Fruit fly (Drosophila melanogaster) whole organism, embryonic: ENCODE data around the gene Sf3b2.

ENCODE experiments used
- Asciz ChIP-seq: fragments of 200-800 bp; sonication (Bioruptor generic); optimal IDR thresholded peaks from 2 replicates; lab custom pipeline; 2017; ENCODE audit warnings: missing biosample characterization, mild to moderate bottlenecking, missing genetic modification characterization, missing genetic modification reagents
- B-H1 ChIP-seq: fragments of 200-800 bp; sonication (Bioruptor generic); IDR thresholded peaks from 3 replicates; pipeline ENCODE4 v1.3.6; 2022; ENCODE audit warnings: missing biosample characterization, missing genetic modification characterization
- B-H2 ChIP-seq: fragments of 200-800 bp; sonication (Bioruptor generic); optimal IDR thresholded peaks from 2 replicates; lab custom pipeline; 2018; ENCODE audit warnings: missing biosample characterization, mild to moderate bottlenecking, missing genetic modification characterization
- CG10267 ChIP-seq: fragments of 200-800 bp; sonication (Bioruptor generic); optimal IDR thresholded peaks from 2 replicates; lab custom pipeline; 2018; ENCODE audit warnings: missing biosample characterization, mild to moderate bottlenecking, missing genetic modification characterization, moderate library complexity
- CG11695 ChIP-seq: fragments of 200-800 bp; sonication (Bioruptor generic); IDR thresholded peaks from 3 replicates; pipeline ENCODE4 v1.3.6; 2022; ENCODE audit warnings: missing biosample characterization, missing genetic modification characterization
- CG11723 ChIP-seq: fragments of 200-800 bp; sonication (Bioruptor generic); optimal IDR thresholded peaks from 2 replicates; lab custom pipeline; 2017; ENCODE audit warnings: missing biosample characterization, mild to moderate bottlenecking, missing genetic modification characterization
- CG14860 ChIP-seq: fragments of 200-800 bp; sonication (Bioruptor generic); IDR thresholded peaks from 3 replicates; pipeline ENCODE4 v1.3.6; 2022; ENCODE audit warnings: missing biosample characterization, missing genetic modification characterization; ENCODE audit not compliant: partially characterized antibody
- CG16863 ChIP-seq: fragments of 200-800 bp; sonication (Bioruptor generic); optimal IDR thresholded peaks from 3 replicates; lab custom pipeline; 2016; ENCODE audit warnings: missing biosample characterization, missing genetic modification characterization
- CG2875 ChIP-seq: fragments of 200-800 bp; sonication (Bioruptor generic); optimal IDR thresholded peaks from 2 replicates; lab custom pipeline; 2017; ENCODE audit warnings: missing biosample characterization, mild to moderate bottlenecking, missing genetic modification characterization, missing genetic modification reagents
- CG43689 ChIP-seq: fragments of 200-800 bp; sonication (Bioruptor generic); IDR thresholded peaks from 2 replicates; pipeline ENCODE4 v1.3.6; 2022; ENCODE audit warnings: missing biosample characterization, missing genetic modification characterization
- CG4617 ChIP-seq: fragments of 200-800 bp; sonication (Bioruptor generic); optimal IDR thresholded peaks from 3 replicates; lab custom pipeline; 2016; ENCODE audit warnings: missing biosample characterization, missing genetic modification characterization, borderline replicate concordance
- CG6254 ChIP-seq: fragments of 200-800 bp; sonication (Bioruptor generic); optimal IDR thresholded peaks from 3 replicates; lab custom pipeline; 2017; ENCODE audit warnings: mild to moderate bottlenecking, missing biosample characterization, missing genetic modification reagents, missing genetic modification characterization
- CG6765 ChIP-seq: fragments of 200-800 bp; sonication (Bioruptor generic); optimal IDR thresholded peaks from 3 replicates; lab custom pipeline; 2017; ENCODE audit warnings: missing biosample characterization, mild to moderate bottlenecking, missing genetic modification characterization
- Camta ChIP-seq: fragments of 200-800 bp; sonication (Bioruptor generic); optimal IDR thresholded peaks from 2 replicates; lab custom pipeline; 2016; ENCODE audit warnings: missing biosample characterization, missing genetic modification characterization
- Chrac-16 ChIP-seq: fragments of 200-800 bp; sonication (Bioruptor generic); optimal IDR thresholded peaks from 3 replicates; lab custom pipeline; 2016; ENCODE audit warnings: missing biosample characterization, missing genetic modification characterization
- Dad ChIP-seq: fragments of 200-800 bp; sonication (Bioruptor generic); optimal IDR thresholded peaks from 3 replicates; lab custom pipeline; 2016; ENCODE audit warnings: missing biosample characterization, missing genetic modification characterization
- E2f1 ChIP-seq: fragments of 200-800 bp; sonication (Bioruptor generic); IDR thresholded peaks from 2 replicates; pipeline ENCODE4 v1.3.6; 2022; ENCODE audit warnings: missing biosample characterization, missing genetic modification characterization
- Elba2 ChIP-seq: fragments of 200-800 bp; sonication (Bioruptor generic); optimal IDR thresholded peaks from 3 replicates; lab custom pipeline; 2016; ENCODE audit warnings: missing biosample characterization, missing genetic modification characterization
- Fer3 ChIP-seq: fragments of 200-800 bp; sonication (Bioruptor generic); optimal IDR thresholded peaks from 2 replicates; lab custom pipeline; 2018; ENCODE audit warnings: missing biosample characterization, mild to moderate bottlenecking, missing genetic modification characterization, moderate library complexity
- HLH3B ChIP-seq: fragments of 200-800 bp; sonication (Bioruptor generic); IDR thresholded peaks from 2 replicates; pipeline ENCODE4 v1.3.6; 2022; ENCODE audit warnings: missing biosample characterization, missing genetic modification characterization
- HmgD ChIP-seq: fragments of 200-800 bp; sonication (Bioruptor generic); optimal IDR thresholded peaks from 3 replicates; lab custom pipeline; 2016; ENCODE audit warnings: missing biosample characterization, missing genetic modification characterization
- Hr39 ChIP-seq: fragments of >200 bp; optimal IDR thresholded peaks from 2 replicates; lab custom pipeline; 2017
- Meics ChIP-seq: fragments of 200-800 bp; sonication (Bioruptor generic); optimal IDR thresholded peaks from 2 replicates; lab custom pipeline; 2017; ENCODE audit warnings: missing biosample characterization, mild to moderate bottlenecking, missing genetic modification characterization
- Nf-YA ChIP-seq: fragments of 200-800 bp; sonication (Bioruptor generic); IDR thresholded peaks from 2 replicates; pipeline ENCODE4 v1.3.6; 2022; ENCODE audit warnings: missing biosample characterization, missing genetic modification characterization
- Ptx1 ChIP-seq: fragments of 200-800 bp; sonication (Bioruptor generic); IDR thresholded peaks from 2 replicates; pipeline ENCODE4 v1.3.6; 2022; ENCODE audit warnings: missing biosample characterization, missing genetic modification characterization
- Six4 ChIP-seq: fragments of 200-800 bp; sonication (Bioruptor generic); optimal IDR thresholded peaks from 2 replicates; lab custom pipeline; 2016; ENCODE audit warnings: missing biosample characterization, missing genetic modification characterization
- Sox102F ChIP-seq: fragments of 200-800 bp; sonication (Bioruptor generic); optimal IDR thresholded peaks from 2 replicates; lab custom pipeline; 2018; ENCODE audit warnings: missing biosample characterization, mild to moderate bottlenecking, missing genetic modification characterization, moderate library complexity
- Stat92E ChIP-seq, 3 experiments: fragments of >200 bp in 2 of 3; fragments of 200-800 bp in 1 of 3; sonication (Bioruptor generic) in 1 of 3; optimal IDR thresholded peaks; 2 replicates each; lab custom pipeline; 2017 to 2019; ENCODE audit warnings: missing biosample characterization in 3 of 3, missing genetic modification characterization in 3 of 3, mild to moderate bottlenecking in 1 of 3, moderate library complexity in 1 of 3
- ab ChIP-seq: fragments of 200-800 bp; sonication (Bioruptor generic); optimal IDR thresholded peaks from 2 replicates; lab custom pipeline; 2016; ENCODE audit warnings: missing biosample characterization, missing genetic modification characterization
- aop ChIP-seq: fragments of 200-800 bp; sonication (Bioruptor generic); IDR thresholded peaks from 2 replicates; pipeline ENCODE4 v1.3.6; 2022; ENCODE audit warnings: missing biosample characterization, missing genetic modification characterization
- az2 ChIP-seq: fragments of 200-800 bp; sonication (Bioruptor generic); optimal IDR thresholded peaks from 3 replicates; lab custom pipeline; 2016; ENCODE audit warnings: missing biosample characterization, missing genetic modification characterization
- ci ChIP-seq: fragments of 200-800 bp; sonication (Bioruptor generic); IDR thresholded peaks from 3 replicates; pipeline ENCODE4 v1.3.6; 2022; ENCODE audit warnings: missing biosample characterization, missing genetic modification characterization
- corto ChIP-seq: fragments of 200-800 bp; sonication (Bioruptor generic); optimal IDR thresholded peaks from 2 replicates; lab custom pipeline; 2016; ENCODE audit warnings: missing biosample characterization, mild to moderate bottlenecking, missing genetic modification characterization, moderate library complexity
- crc ChIP-seq: fragments of 200-800 bp; sonication (Bioruptor generic); optimal IDR thresholded peaks from 2 replicates; lab custom pipeline; 2016; ENCODE audit warnings: missing biosample characterization, missing genetic modification characterization
- crp ChIP-seq, 2 experiments: fragments of 200-800 bp; sonication (Bioruptor generic); optimal IDR thresholded peaks; 2 replicates in 1 of 2; 3 replicates in 1 of 2; lab custom pipeline; 2017; ENCODE audit warnings: missing biosample characterization in 2 of 2, missing genetic modification characterization in 2 of 2, mild to moderate bottlenecking in 1 of 2, moderate library complexity in 1 of 2
- danr ChIP-seq: fragments of 200-800 bp; sonication (Bioruptor generic); IDR thresholded peaks from 2 replicates; pipeline ENCODE4 v1.3.6; 2022; ENCODE audit warnings: missing biosample characterization, missing genetic modification characterization
- ewg ChIP-seq: fragments of 200-800 bp; sonication (Bioruptor generic); optimal IDR thresholded peaks from 3 replicates; lab custom pipeline; 2017; ENCODE audit warnings: mild to moderate bottlenecking, missing biosample characterization, missing genetic modification reagents, missing genetic modification characterization
- gt ChIP-seq: fragments of 200-800 bp; sonication (Bioruptor generic); IDR thresholded peaks from 2 replicates; pipeline ENCODE4 v1.3.6; 2022; ENCODE audit warnings: missing biosample characterization, missing genetic modification characterization
- hkb ChIP-seq, 2 experiments: fragments of 200-800 bp in 1 of 2; fragments of >200 bp in 1 of 2; sonication (Bioruptor generic) in 1 of 2; IDR thresholded peaks in 1 of 2; optimal IDR thresholded peaks in 1 of 2; 2 replicates each; pipeline versions ENCODE4 v1.3.6 to Lab custom; 2017 to 2022; ENCODE audit warnings: missing biosample characterization in 1 of 2, missing genetic modification characterization in 1 of 2
- jigr1 ChIP-seq: fragments of 200-800 bp; sonication (Bioruptor generic); IDR thresholded peaks from 3 replicates; pipeline ENCODE4 v1.3.6; 2022; ENCODE audit warnings: missing biosample characterization, missing genetic modification characterization
- jumu ChIP-seq: fragments of 200-800 bp; sonication (Bioruptor generic); optimal IDR thresholded peaks from 3 replicates; lab custom pipeline; 2016; ENCODE audit warnings: missing biosample characterization, missing genetic modification characterization
- onecut ChIP-seq: fragments of 200-800 bp; sonication (Bioruptor generic); IDR thresholded peaks from 2 replicates; pipeline ENCODE4 v1.3.6; 2022; ENCODE audit warnings: missing biosample characterization, missing genetic modification characterization
- phol ChIP-seq: fragments of 200-800 bp; sonication (Bioruptor generic); optimal IDR thresholded peaks from 3 replicates; lab custom pipeline; 2018; ENCODE audit warnings: missing biosample characterization, mild to moderate bottlenecking, missing genetic modification characterization, moderate library complexity
- ranshi ChIP-seq: fragments of 200-800 bp; sonication (Bioruptor generic); IDR thresholded peaks from 2 replicates; pipeline ENCODE4 v1.3.6; 2022; ENCODE audit warnings: missing biosample characterization, missing genetic modification characterization
- row ChIP-seq: fragments of 200-800 bp; sonication (Bioruptor generic); IDR thresholded peaks from 3 replicates; pipeline ENCODE4 v1.3.6; 2022; ENCODE audit warnings: missing biosample characterization, missing genetic modification characterization
- shn ChIP-seq: fragments of 200-800 bp; sonication (Bioruptor generic); optimal IDR thresholded peaks from 3 replicates; lab custom pipeline; 2016; ENCODE audit warnings: missing biosample characterization, missing genetic modification characterization
- sisA ChIP-seq: fragments of 200-800 bp; sonication (Bioruptor generic); IDR thresholded peaks from 2 replicates; pipeline ENCODE4 v1.3.6; 2022; ENCODE audit warnings: missing biosample characterization, missing genetic modification characterization
- slbo ChIP-seq: fragments of 200-800 bp; sonication (Bioruptor generic); IDR thresholded peaks from 2 replicates; pipeline ENCODE4 v1.3.6; 2022; ENCODE audit warnings: missing biosample characterization, missing genetic modification characterization
- slp2 ChIP-seq: fragments of 200-800 bp; sonication (Bioruptor generic); optimal IDR thresholded peaks from 2 replicates; lab custom pipeline; 2016; ENCODE audit warnings: missing biosample characterization, missing genetic modification characterization
- tna ChIP-seq: fragments of 200-800 bp; sonication (Bioruptor generic); IDR thresholded peaks from 2 replicates; pipeline ENCODE4 v1.3.6; 2022; ENCODE audit warnings: missing biosample characterization, missing genetic modification characterization; ENCODE audit not compliant: partially characterized antibody
- wdn ChIP-seq: fragments of 200-800 bp; sonication (Bioruptor generic); IDR thresholded peaks from 2 replicates; pipeline ENCODE4 v1.3.6; 2022; ENCODE audit warnings: missing biosample characterization, missing genetic modification characterization

Sf3b2 gene

dm6 chr2L:3003399-3003798 is 25.6 kb downstream of the Sf3b2 start (continued):
- peak; percentile 88 for TF ChIP-seq Asciz (GFP tag; lab: Kevin White, UChicago)
- TF ChIP-seq Fer3: peak; percentile 33
- TF ChIP-seq ewg (GFP tag; lab: Kevin White, UChicago): peak; percentile 49
- no peak for TF ChIP-seq crp (GFP tag; optimal IDR thresholded peaks at IDR 0.05; lab: Kevin White, UChicago)
- TF ChIP-seq CG11695 (GFP tag; lab: Robert Waterston, UW): 0 out of 3 replicates have a peak, but pooled peaks have one; percentile 26
- TF ChIP-seq CG16863 (GFP tag; lab: Kevin White, UChicago): peak; percentile 40
- TF ChIP-seq Camta (GFP tag; lab: Kevin White, UChicago): peak; percentile 19
- TF ChIP-seq danr: no peak
- TF ChIP-seq row: peak; percentile 51; the same call in 2 of the 3 replicates
- TF ChIP-seq wdn (GFP tag; lab: Robert Waterston, UW): no peak
- TF ChIP-seq corto (GFP tag; lab: Kevin White, UChicago): no peak
- no peak for TF ChIP-seq slbo
- TF ChIP-seq az2 (GFP tag; lab: Kevin White, UChicago): peak; percentile 17
- no peak for TF ChIP-seq slp2
- peak; percentile 25; the same call in 1 of the 2 replicates for TF ChIP-seq onecut (GFP tag; lab: Robert Waterston, UW)
- TF ChIP-seq jigr1 (GFP tag; lab: Robert Waterston, UW): no peak
- peak; percentile 71 for TF ChIP-seq ci
- peak; percentile 30 for TF ChIP-seq CG10267 (tag; lab: Kevin White, UChicago)
- no peak for TF ChIP-seq HmgD (GFP tag; lab: Kevin White, UChicago)
- no peak for TF ChIP-seq Elba2 (GFP tag; lab: Kevin White, UChicago)
- TF ChIP-seq CG14860: no peak
- TF ChIP-seq sisA: peak; percentile 29; the same call in 1 of the 2 replicates
- TF ChIP-seq Stat92E (GFP tag; optimal IDR thresholded peaks at IDR 0.05; lab: Kevin White, UChicago): no peak
- no peak for TF ChIP-seq ab (GFP tag; lab: Kevin White, UChicago)
- TF ChIP-seq ranshi (GFP tag; lab: Robert Waterston, UW): no peak
- TF ChIP-seq Nf-YA (GFP tag; lab: Robert Waterston, UW): peak; percentile 50; the same call in 1 of the 2 replicates
- peak; percentile 43 for TF ChIP-seq CG6254 (GFP tag; lab: Kevin White, UChicago)
- TF ChIP-seq CG6765: no peak
- no peak for TF ChIP-seq Hr39 (lab: Kevin White, UChicago)
- no peak for TF ChIP-seq CG4617
- TF ChIP-seq CG43689 (GFP tag; lab: Robert Waterston, UW): no peak
- TF ChIP-seq Ptx1 (GFP tag; lab: Robert Waterston, UW): peak; percentile 68
- peak; percentile 70 for TF ChIP-seq CG2875 (GFP tag; lab: Kevin White, UChicago)
- TF ChIP-seq Meics: peak; percentile 6
- TF ChIP-seq Six4: peak; percentile 45
- TF ChIP-seq E2f1 (GFP tag; lab: Robert Waterston, UW): peak; percentile 42; the same call in 1 of the 2 replicates
- peak; percentile 61 for TF ChIP-seq HLH3B (GFP tag; lab: Robert Waterston, UW)
- no peak for TF ChIP-seq gt (GFP tag; lab: Robert Waterston, UW)
- TF ChIP-seq shn (GFP tag; lab: Kevin White, UChicago): no peak
- TF ChIP-seq CG11723 (GFP tag; lab: Kevin White, UChicago): peak; percentile 20
- TF ChIP-seq phol (tag; lab: Kevin White, UChicago): peak; percentile 66
- TF ChIP-seq hkb (optimal IDR thresholded peaks at IDR 0.05; lab: Kevin White, UChicago): no peak
- TF ChIP-seq hkb (GFP tag; IDR thresholded peaks at IDR 0.05; lab: Robert Waterston, UW): 0 out of 2 replicates have a peak, but pooled peaks have one; percentile 55
- TF ChIP-seq Chrac-16 (GFP tag; lab: Kevin White, UChicago): no peak
- no peak for TF ChIP-seq aop
- TF ChIP-seq jumu: no peak
- no peak for TF ChIP-seq crc (GFP tag; lab: Kevin White, UChicago)
- TF ChIP-seq B-H1 (GFP tag; lab: Robert Waterston, UW): no peak
- TF ChIP-seq Sox102F (GFP tag; lab: Kevin White, UChicago): peak; percentile 86
- no peak for TF ChIP-seq Dad (GFP tag; lab: Kevin White, UChicago)
- no peak for TF ChIP-seq tna (GFP tag; lab: Robert Waterston, UW)
- TF ChIP-seq B-H2 (GFP tag; lab: Kevin White, UChicago): no peak
